Fruit fly (Drosophila melanogaster) whole organism, embryonic: ENCODE data around the gene CG33927.

Experiments used
- Ada2b ChIP-seq: fragments of 200-800 bp; sonication (Bioruptor generic); IDR thresholded peaks from 2 replicates; pipeline ENCODE4 v1.3.6; 2022; ENCODE audit warnings: missing biosample characterization, missing genetic modification characterization
- BtbVII ChIP-seq: fragments of 200-800 bp; sonication (Bioruptor generic); optimal IDR thresholded peaks from 3 replicates; lab custom pipeline; 2017; ENCODE audit warnings: missing biosample characterization, mild to moderate bottlenecking, missing genetic modification characterization
- Bteb2 ChIP-seq: fragments of 200-800 bp; sonication (Bioruptor generic); optimal IDR thresholded peaks from 2 replicates; lab custom pipeline; 2016; ENCODE audit warnings: missing biosample characterization, missing genetic modification characterization
- CG10267 ChIP-seq: fragments of 200-800 bp; sonication (Bioruptor generic); optimal IDR thresholded peaks from 2 replicates; lab custom pipeline; 2018; ENCODE audit warnings: missing biosample characterization, mild to moderate bottlenecking, missing genetic modification characterization, moderate library complexity
- CG10565 ChIP-seq: fragments of 200-800 bp; sonication (Bioruptor generic); optimal IDR thresholded peaks from 3 replicates; lab custom pipeline; 2016; ENCODE audit warnings: missing biosample characterization, mild to moderate bottlenecking, missing genetic modification characterization
- CG11695 ChIP-seq: fragments of 200-800 bp; sonication (Bioruptor generic); IDR thresholded peaks from 3 replicates; pipeline ENCODE4 v1.3.6; 2022; ENCODE audit warnings: missing biosample characterization, missing genetic modification characterization
- CG11696 ChIP-seq: fragments of 200-800 bp; sonication (Bioruptor generic); IDR thresholded peaks from 2 replicates; pipeline ENCODE4 v1.3.6; 2022; ENCODE audit warnings: missing biosample characterization, missing genetic modification characterization
- CG12236 ChIP-seq: fragments of 200-800 bp; sonication (Bioruptor generic); optimal IDR thresholded peaks from 2 replicates; lab custom pipeline; 2016; ENCODE audit warnings: missing biosample characterization, missing genetic modification characterization
- CG1233 ChIP-seq: fragments of 200-800 bp; sonication (Bioruptor generic); optimal IDR thresholded peaks from 4 replicates; lab custom pipeline; 2018; ENCODE audit warnings: missing biosample characterization, mild to moderate bottlenecking, missing genetic modification characterization
- CG13894 ChIP-seq: fragments of 200-800 bp; sonication (Bioruptor generic); optimal IDR thresholded peaks from 3 replicates; lab custom pipeline; 2018; ENCODE audit warnings: missing biosample characterization, mild to moderate bottlenecking, missing genetic modification characterization, moderate library complexity
- CG1603 ChIP-seq: fragments of 200-800 bp; sonication (Bioruptor generic); optimal IDR thresholded peaks from 2 replicates; lab custom pipeline; 2019; ENCODE audit warnings: missing biosample characterization, mild to moderate bottlenecking, missing genetic modification characterization, moderate library complexity
- CG16815 ChIP-seq: fragments of 200-800 bp; sonication (Bioruptor generic); optimal IDR thresholded peaks from 3 replicates; lab custom pipeline; 2017; ENCODE audit warnings: missing biosample characterization, mild to moderate bottlenecking, missing genetic modification characterization
- CG1792 ChIP-seq: fragments of 200-800 bp; sonication (Bioruptor generic); optimal IDR thresholded peaks from 2 replicates; lab custom pipeline; 2016; ENCODE audit warnings: missing biosample characterization, missing genetic modification characterization
- CG30431 ChIP-seq: fragments of 200-800 bp; sonication (Bioruptor generic); optimal IDR thresholded peaks from 2 replicates; lab custom pipeline; 2017; ENCODE audit warnings: missing biosample characterization, missing genetic modification characterization
- CG3163 ChIP-seq: fragments of 200-800 bp; sonication (Bioruptor generic); optimal IDR thresholded peaks from 3 replicates; lab custom pipeline; 2016; ENCODE audit warnings: missing biosample characterization, missing genetic modification characterization
- CG32767 ChIP-seq: fragments of 200-800 bp; sonication (Bioruptor generic); IDR thresholded peaks from 2 replicates; pipeline ENCODE4 v1.3.6; 2022; ENCODE audit warnings: missing biosample characterization, missing genetic modification characterization
- CG33557 ChIP-seq: fragments of 200-800 bp; sonication (Bioruptor generic); optimal IDR thresholded peaks from 2 replicates; lab custom pipeline; 2019; ENCODE audit warnings: missing biosample characterization, mild to moderate bottlenecking, missing genetic modification characterization, moderate library complexity
- CG3847 ChIP-seq: fragments of 200-800 bp; sonication (Bioruptor generic); IDR thresholded peaks from 2 replicates; pipeline ENCODE4 v1.3.6; 2022; ENCODE audit warnings: missing biosample characterization, missing genetic modification characterization
- CG4328 ChIP-seq: fragments of 200-800 bp; sonication (Bioruptor generic); optimal IDR thresholded peaks from 3 replicates; lab custom pipeline; 2017; ENCODE audit warnings: missing biosample characterization, missing genetic modification reagents, missing genetic modification characterization
- CG5245 ChIP-seq: fragments of 200-800 bp; sonication (Bioruptor generic); optimal IDR thresholded peaks from 3 replicates; lab custom pipeline; 2016; ENCODE audit warnings: missing biosample characterization, missing genetic modification characterization
- CG6254 ChIP-seq: fragments of 200-800 bp; sonication (Bioruptor generic); optimal IDR thresholded peaks from 3 replicates; lab custom pipeline; 2017; ENCODE audit warnings: mild to moderate bottlenecking, missing biosample characterization, missing genetic modification reagents, missing genetic modification characterization
- CG6854 ChIP-seq: fragments of 200-800 bp; sonication (Bioruptor generic); optimal IDR thresholded peaks from 3 replicates; lab custom pipeline; 2017; ENCODE audit warnings: missing biosample characterization, mild to moderate bottlenecking, missing genetic modification characterization
- CG7556 ChIP-seq: fragments of 200-800 bp; sonication (Bioruptor generic); optimal IDR thresholded peaks from 2 replicates; lab custom pipeline; 2017; ENCODE audit warnings: missing biosample characterization, mild to moderate bottlenecking, missing genetic modification characterization
- CG7963 ChIP-seq: fragments of 200-800 bp; sonication (Bioruptor generic); IDR thresholded peaks from 3 replicates; pipeline ENCODE4 v1.3.6; 2022; ENCODE audit warnings: missing biosample characterization, missing genetic modification characterization; ENCODE audit not compliant: partially characterized antibody
- CG8478 ChIP-seq: fragments of >200 bp; optimal IDR thresholded peaks from 2 replicates; lab custom pipeline; 2018
- CHES-1-like ChIP-seq: fragments of 200-800 bp; sonication (Bioruptor generic); optimal IDR thresholded peaks from 2 replicates; lab custom pipeline; 2016; ENCODE audit warnings: missing biosample characterization, missing genetic modification characterization
- Deaf1 ChIP-seq: fragments of 200-800 bp; optimal IDR thresholded peaks from 3 replicates; lab custom pipeline; 2019; ENCODE audit warnings: missing biosample characterization, mild to moderate bottlenecking, missing genetic modification characterization, moderate library complexity
- Fer1 ChIP-seq: fragments of 200-800 bp; sonication (Bioruptor generic); optimal IDR thresholded peaks from 2 replicates; lab custom pipeline; 2017; ENCODE audit warnings: missing biosample characterization, mild to moderate bottlenecking, missing genetic modification characterization
- Gsc ChIP-seq: fragments of 200-800 bp; sonication (Bioruptor generic); IDR thresholded peaks from 2 replicates; pipeline ENCODE4 v1.3.6; 2022; ENCODE audit warnings: missing biosample characterization, missing genetic modification characterization
- Gug ChIP-seq: fragments of 200-800 bp; sonication (Bioruptor generic); IDR thresholded peaks from 4 replicates; pipeline ENCODE4 v1.3.6; 2022; ENCODE audit warnings: missing biosample characterization, missing genetic modification characterization
- HHEX ChIP-seq: fragments of 200-800 bp; sonication (Bioruptor generic); optimal IDR thresholded peaks from 3 replicates; lab custom pipeline; 2017; ENCODE audit warnings: missing biosample characterization, mild to moderate bottlenecking, missing genetic modification characterization, missing genetic modification reagents
- Hmx ChIP-seq: fragments of 200-800 bp; sonication (Bioruptor generic); optimal IDR thresholded peaks from 2 replicates; lab custom pipeline; 2016; ENCODE audit warnings: missing biosample characterization, missing genetic modification characterization
- Ravus ChIP-seq: fragments of 200-800 bp; sonication (Bioruptor generic); IDR thresholded peaks from 2 replicates; pipeline ENCODE4 v1.3.6; 2022; ENCODE audit warnings: missing biosample characterization, missing genetic modification characterization
- Scr ChIP-seq: fragments of 200-800 bp; sonication (Bioruptor generic); IDR thresholded peaks from 2 replicates; pipeline ENCODE4 v1.3.6; 2022; ENCODE audit warnings: missing biosample characterization, missing genetic modification characterization; ENCODE audit not compliant: partially characterized antibody
- ara ChIP-seq: fragments of 200-800 bp; sonication (Bioruptor generic); IDR thresholded peaks from 2 replicates; pipeline ENCODE4 v1.3.6; 2022; ENCODE audit warnings: missing biosample characterization, missing genetic modification characterization
- ato ChIP-seq: fragments of 200-800 bp; sonication (Bioruptor generic); IDR thresholded peaks from 2 replicates; pipeline ENCODE4 v1.3.6; 2022; ENCODE audit warnings: missing biosample characterization, missing genetic modification characterization; ENCODE audit not compliant: partially characterized antibody
- bbx ChIP-seq: fragments of 200-800 bp; sonication (Bioruptor generic); IDR thresholded peaks from 2 replicates; pipeline ENCODE4 v1.3.6; 2022; ENCODE audit warnings: missing biosample characterization, missing genetic modification characterization; ENCODE audit not compliant: partially characterized antibody
- bsh ChIP-seq, 2 experiments: fragments of 200-800 bp; sonication (Bioruptor generic); optimal IDR thresholded peaks; 2 replicates each; lab custom pipeline; 2017 to 2018; ENCODE audit warnings: mild to moderate bottlenecking in 2 of 2, missing biosample characterization in 2 of 2, missing genetic modification characterization in 2 of 2, moderate library complexity in 1 of 2
- cas ChIP-seq: fragments of 200-800 bp; sonication (Bioruptor generic); IDR thresholded peaks from 2 replicates; pipeline ENCODE4 v1.3.6; 2022; ENCODE audit warnings: missing biosample characterization, missing genetic modification characterization
- cg ChIP-seq: fragments of 200-800 bp; sonication (Bioruptor generic); optimal IDR thresholded peaks from 3 replicates; lab custom pipeline; 2019; ENCODE audit warnings: missing biosample characterization, mild to moderate bottlenecking, missing genetic modification characterization, moderate library complexity
- chm ChIP-seq: fragments of 200-800 bp; sonication (Bioruptor generic); IDR thresholded peaks from 2 replicates; pipeline ENCODE4 v1.3.6; 2022; ENCODE audit warnings: missing biosample characterization, missing genetic modification characterization
- crol ChIP-seq: fragments of 200-800 bp; sonication (Bioruptor generic); IDR thresholded peaks from 2 replicates; pipeline ENCODE4 v1.3.6; 2022; ENCODE audit warnings: missing biosample characterization, missing genetic modification characterization
- cwo ChIP-seq: fragments of 200-800 bp; sonication (Bioruptor generic); optimal IDR thresholded peaks from 3 replicates; lab custom pipeline; 2017; ENCODE audit warnings: missing biosample characterization, missing genetic modification characterization, mild to moderate bottlenecking, moderate library complexity, missing genetic modification reagents
- dati ChIP-seq: fragments of 200-800 bp; sonication (Bioruptor generic); IDR thresholded peaks from 2 replicates; pipeline ENCODE4 v1.3.6; 2022; ENCODE audit warnings: missing biosample characterization, missing genetic modification characterization
- eyg ChIP-seq: fragments of 200-800 bp; sonication (Bioruptor generic); optimal IDR thresholded peaks from 3 replicates; lab custom pipeline; 2016; ENCODE audit warnings: missing biosample characterization, missing genetic modification characterization
- gcm2 ChIP-seq: fragments of 200-800 bp; sonication (Bioruptor generic); optimal IDR thresholded peaks from 2 replicates; lab custom pipeline; 2016; ENCODE audit warnings: missing biosample characterization, missing genetic modification characterization
- kah ChIP-seq: fragments of 200-800 bp; sonication (Bioruptor generic); optimal IDR thresholded peaks from 2 replicates; lab custom pipeline; 2018; ENCODE audit warnings: missing biosample characterization, mild to moderate bottlenecking, missing genetic modification characterization
- otp ChIP-seq: fragments of 200-800 bp; sonication (Bioruptor generic); IDR thresholded peaks from 3 replicates; pipeline ENCODE4, ENCODE4 v1.3.6; 2022; ENCODE audit warnings: missing biosample characterization, missing genetic modification characterization
- pita ChIP-seq: fragments of 200-800 bp; sonication (Bioruptor generic); optimal IDR thresholded peaks from 2 replicates; lab custom pipeline; 2017; ENCODE audit warnings: missing biosample characterization, mild to moderate bottlenecking, missing genetic modification characterization
- sisA ChIP-seq: fragments of 200-800 bp; sonication (Bioruptor generic); IDR thresholded peaks from 2 replicates; pipeline ENCODE4 v1.3.6; 2022; ENCODE audit warnings: missing biosample characterization, missing genetic modification characterization
- sqz ChIP-seq: fragments of 200-800 bp; sonication (Bioruptor generic); optimal IDR thresholded peaks from 3 replicates; lab custom pipeline; 2018; ENCODE audit warnings: missing biosample characterization, mild to moderate bottlenecking, missing genetic modification characterization
- vvl ChIP-seq: fragments of 200-800 bp; sonication (Bioruptor generic); IDR thresholded peaks from 2 replicates; pipeline ENCODE4 v1.3.6; 2022; ENCODE audit warnings: missing biosample characterization, missing genetic modification characterization

Gene CG33927

DNA sequence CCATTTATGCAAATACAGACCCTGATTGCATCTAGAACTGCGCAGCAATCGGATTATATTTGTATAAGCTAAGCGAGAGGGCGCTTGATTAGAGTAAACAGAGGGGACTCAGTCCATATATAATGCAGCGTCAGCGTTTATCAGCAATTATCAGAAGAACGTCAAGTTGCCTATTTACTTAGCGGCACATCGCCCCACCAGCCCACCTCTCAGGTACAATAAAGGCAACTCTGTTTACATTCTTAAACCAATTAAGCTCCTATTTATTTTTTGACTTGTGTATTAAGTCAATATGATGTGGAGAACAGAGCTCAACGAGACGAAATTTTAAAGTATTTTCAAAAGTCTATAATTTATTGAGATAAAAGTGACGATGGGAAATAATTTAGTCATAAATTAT is 25.5 kb downstream of the CG33927 start (continued):
- TF ChIP-seq CG8478 (lab: Kevin White, UChicago) (no peak), cas (GFP tag; lab: Robert Waterston, UW) (no peak), CG4328 (peak; percentile 74), Ada2b (GFP tag; lab: Robert Waterston, UW) (no peak; the same call in 1 of the 2 replicates), CG1603 (tag; lab: Kevin White, UChicago) (peak; percentile 79), CG7963 (GFP tag; lab: Robert Waterston, UW) (no peak), CG32767 (GFP tag; lab: Robert Waterston, UW) (no peak), Scr (GFP tag; lab: Robert Waterston, UW) (no peak), CG1792 (peak; percentile 94), cwo (GFP tag; lab: Kevin White, UChicago) (peak; percentile 67), CG16815 (GFP tag; lab: Kevin White, UChicago) (no peak), HHEX (GFP tag; lab: Kevin White, UChicago) (peak; percentile 83), ato (no peak), cg (no peak), dati (0 out of 2 replicates have a peak, but pooled peaks have one; percentile 42), CG12236 (GFP tag; lab: Kevin White, UChicago) (no peak), Hmx (GFP tag; lab: Kevin White, UChicago) (no peak), CHES-1-like (GFP tag; lab: Kevin White, UChicago) (peak; percentile 32), Gug (GFP tag; lab: Robert Waterston, UW) (no peak), CG33557 (GFP tag; lab: Kevin White, UChicago) (peak; percentile 69), ara (GFP tag; lab: Robert Waterston, UW) (peak; percentile 87), CG3847 (GFP tag; lab: Robert Waterston, UW) (no peak), pita (GFP tag; lab: Kevin White, UChicago) (no peak), CG6854 (GFP tag; lab: Kevin White, UChicago) (peak; percentile 78), CG1233 (GFP tag; lab: Kevin White, UChicago) (peak; percentile 94), crol (GFP tag; lab: Robert Waterston, UW) (no peak), vvl (GFP tag; lab: Robert Waterston, UW) (peak; percentile 72), Deaf1 (no peak), CG11695 (peak; percentile 85), Bteb2 (GFP tag; lab: Kevin White, UChicago) (no peak), Gsc (GFP tag; lab: Robert Waterston, UW) (no peak), CG3163 (GFP tag; lab: Kevin White, UChicago) (no peak), Fer1 (GFP tag; lab: Kevin White, UChicago) (peak; percentile 90), CG13894 (tag; lab: Kevin White, UChicago) (no peak), CG11696 (GFP tag; lab: Robert Waterston, UW) (peak; percentile 78), CG5245 (GFP tag; lab: Kevin White, UChicago) (peak; percentile 73), CG10565 (GFP tag; lab: Kevin White, UChicago) (peak; percentile 63), CG10267 (peak; percentile 70), sisA (GFP tag; lab: Robert Waterston, UW) (no peak), kah (peak; percentile 31), gcm2 (GFP tag; lab: Kevin White, UChicago) (no peak), CG6254 (GFP tag; lab: Kevin White, UChicago) (peak; percentile 92), CG7556 (GFP tag; lab: Kevin White, UChicago) (peak; percentile 81), eyg (GFP tag; lab: Kevin White, UChicago) (peak; percentile 89), chm (peak; percentile 56), bsh (GFP tag; optimal IDR thresholded peaks at IDR 0.05; lab: Kevin White, UChicago) (peak; percentile 32 to 75), BtbVII (GFP tag; lab: Kevin White, UChicago) (peak; percentile 92), CG30431 (GFP tag; lab: Kevin White, UChicago) (no peak), otp (GFP tag; lab: Robert Waterston, UW) (peak; percentile 63; the same call in 1 of the 3 replicates), sqz (GFP tag; lab: Kevin White, UChicago) (peak; percentile 49), Ravus (GFP tag; lab: Robert Waterston, UW) (no peak), bbx (GFP tag; lab: Robert Waterston, UW) (no peak)
